Worm (Caenorhabditis elegans) whole organism, L2 larva: ENCODE measurements around the gene clec-51.

Experiments
- ama-1 ChIP-seq: fragments of 150-350 bp; optimal IDR thresholded peaks from 2 replicates; lab custom pipeline; 2018; ENCODE audit warnings: inconsistent platforms
- elt-3 ChIP-seq: sonication (generic microtip); optimal IDR thresholded peaks from 2 replicates; lab custom pipeline; 2017; ENCODE audit warnings: missing biosample characterization, missing genetic modification characterization
- lin-11 ChIP-seq: fragments of 150-350 bp; sonication (generic microtip); optimal IDR thresholded peaks from 2 replicates; lab custom pipeline; 2014; ENCODE audit warnings: missing biosample characterization, missing genetic modification characterization, inconsistent platforms, mixed read lengths
- mdl-1 ChIP-seq, 2 experiments: fragments of 150-350 bp in 1 of 2; sonication (generic microtip) in 1 of 2; optimal IDR thresholded peaks; 2 replicates each; lab custom pipeline; 2017; ENCODE audit warnings: missing biosample characterization in 2 of 2, missing genetic modification characterization in 2 of 2
- nhr-23 ChIP-seq: fragments of 150-350 bp; optimal IDR thresholded peaks from 2 replicates; lab custom pipeline; 2014; ENCODE audit warnings: missing biosample characterization, missing genetic modification reagents, missing genetic modification characterization
- nhr-237 ChIP-seq: fragments of 150-350 bp; optimal IDR thresholded peaks from 2 replicates; lab custom pipeline; 2014; ENCODE audit warnings: missing biosample characterization, missing genetic modification characterization
- skn-1 ChIP-seq: sonication (generic microtip); optimal IDR thresholded peaks from 2 replicates; lab custom pipeline; 2017; ENCODE audit warnings: missing biosample characterization, missing genetic modification characterization
- ztf-11 ChIP-seq: sonication (generic microtip); optimal IDR thresholded peaks from 2 replicates; lab custom pipeline; 2017; ENCODE audit warnings: missing biosample characterization, missing genetic modification characterization

- no peak for TF ChIP-seq nhr-237 (tag; lab: Kevin White, UChicago)
- TF ChIP-seq ztf-11 (tag; lab: Kevin White, UChicago): no peak
- no peak for TF ChIP-seq nhr-23 (tag; lab: Kevin White, UChicago)
- no peak for TF ChIP-seq ama-1
- no peak for TF ChIP-seq mdl-1 (tag; optimal IDR thresholded peaks at IDR 0.05; lab: Kevin White, UChicago)
- no peak for TF ChIP-seq elt-3 (tag; lab: Kevin White, UChicago)
- TF ChIP-seq skn-1 (tag; lab: Kevin White, UChicago): no peak
- TF ChIP-seq lin-11 (tag; lab: Kevin White, UChicago): no peak
Observed at ce11 chrIV:8199274-8199673, 35.7 kb upstream of the clec-51 start.
